Fruit fly (Drosophila melanogaster) whole organism, wandering third instar larva: Measurements from ENCODE around the gene phol.

ENCODE experiments used
- Abd-B ChIP-seq: fragments of >200 bp; optimal IDR thresholded peaks from 2 replicates; lab custom pipeline; 2017; ENCODE audit warnings: missing biosample characterization, missing genetic modification characterization
- CG32264 ChIP-seq: fragments of 200-800 bp; sonication (Bioruptor generic); optimal IDR thresholded peaks from 2 replicates; lab custom pipeline; 2016; ENCODE audit warnings: missing biosample characterization, missing genetic modification characterization
- CG9705 ChIP-seq: fragments of 200-800 bp; sonication (Bioruptor generic); optimal IDR thresholded peaks from 2 replicates; lab custom pipeline; 2018; ENCODE audit warnings: missing biosample characterization, mild to moderate bottlenecking, missing genetic modification characterization
- CrebA ChIP-seq: fragments of 200-800 bp; sonication (Bioruptor generic); optimal IDR thresholded peaks from 2 replicates; lab custom pipeline; 2016; ENCODE audit warnings: missing biosample characterization, mild to moderate bottlenecking, missing genetic modification characterization, borderline replicate concordance
- GATAd ChIP-seq: sonication (Bioruptor generic); optimal IDR thresholded peaks from 2 replicates; lab custom pipeline; 2016; ENCODE audit warnings: missing biosample characterization, missing genetic modification characterization
- HLH106 ChIP-seq: fragments of 200-800 bp; optimal IDR thresholded peaks from 3 replicates; lab custom pipeline; 2019; ENCODE audit warnings: missing biosample characterization, mild to moderate bottlenecking, missing genetic modification characterization, moderate library complexity
- Hnf4 ChIP-seq: fragments of 200-800 bp; sonication (Bioruptor generic); optimal IDR thresholded peaks from 2 replicates; lab custom pipeline; 2016; ENCODE audit warnings: missing biosample characterization, mild to moderate bottlenecking, missing genetic modification characterization
- Hr83 ChIP-seq: fragments of 200-300 bp; sonication (Bioruptor generic); optimal IDR thresholded peaks from 2 replicates; lab custom pipeline; 2016; ENCODE audit warnings: missing biosample characterization, mild to moderate bottlenecking, missing genetic modification characterization, moderate library complexity; ENCODE audit not compliant: poor library complexity, severe bottlenecking
- Jra ChIP-seq: sonication (Bioruptor generic); optimal IDR thresholded peaks from 2 replicates; lab custom pipeline; 2016; ENCODE audit warnings: missing biosample characterization, missing genetic modification characterization
- Mio ChIP-seq: sonication (Bioruptor generic); optimal IDR thresholded peaks from 2 replicates; lab custom pipeline; 2016; ENCODE audit warnings: missing biosample characterization, missing genetic modification characterization
- Myc ChIP-seq: fragments of >200 bp; optimal IDR thresholded peaks from 2 replicates; lab custom pipeline; 2017
- N ChIP-seq: fragments of >200 bp; optimal IDR thresholded peaks from 2 replicates; lab custom pipeline; 2018; ENCODE audit warnings: missing biosample characterization, missing external identifiers, missing genetic modification characterization
- OdsH ChIP-seq: fragments of 200-800 bp; sonication (Bioruptor generic); optimal IDR thresholded peaks from 2 replicates; lab custom pipeline; 2016; ENCODE audit warnings: missing biosample characterization, mild to moderate bottlenecking, missing genetic modification characterization
- Rel ChIP-seq, 2 experiments: fragments of 200-800 bp; sonication (Bioruptor generic) in 1 of 2; optimal IDR thresholded peaks; 2 replicates in 1 of 2; 3 replicates in 1 of 2; lab custom pipeline; 2016 to 2019; ENCODE audit warnings: mild to moderate bottlenecking in 2 of 2, missing biosample characterization in 2 of 2, missing genetic modification characterization in 2 of 2, moderate library complexity in 1 of 2
- Sp1 ChIP-seq: fragments of 200-800 bp; sonication (Bioruptor generic); optimal IDR thresholded peaks from 3 replicates; lab custom pipeline; 2019; ENCODE audit warnings: missing biosample characterization, mild to moderate bottlenecking, missing genetic modification characterization, moderate library complexity
- Vsx2 ChIP-seq: fragments of 200-300, 225-300 bp; sonication (Bioruptor generic); optimal IDR thresholded peaks from 2 replicates; lab custom pipeline; 2018; ENCODE audit warnings: missing biosample characterization, missing genetic modification characterization; ENCODE audit not compliant: partially characterized antibody
- br ChIP-seq: fragments of 200-800 bp; sonication (Bioruptor generic); optimal IDR thresholded peaks from 2 replicates; lab custom pipeline; 2016; ENCODE audit warnings: missing biosample characterization, missing genetic modification characterization
- brk ChIP-seq: fragments of 200-800 bp; sonication (Bioruptor generic); optimal IDR thresholded peaks from 2 replicates; lab custom pipeline; 2016; ENCODE audit warnings: missing biosample characterization, mild to moderate bottlenecking, missing genetic modification characterization
- dl ChIP-seq, 2 experiments: fragments of 175-275, 200-275 bp in 1 of 2; fragments of 200-275 bp in 1 of 2; sonication (Bioruptor generic); optimal IDR thresholded peaks; lab custom pipeline; 2018; ENCODE audit warnings: mild to moderate bottlenecking in 2 of 2, missing biosample characterization in 2 of 2, missing genetic modification characterization in 2 of 2, moderate library complexity in 2 of 2; ENCODE audit not compliant: partially characterized antibody in 2 of 2, insufficient read depth in 1 of 2
- dmrt93B ChIP-seq: fragments of 200-800 bp; sonication (Bioruptor generic); optimal IDR thresholded peaks from 2 replicates; lab custom pipeline; 2018; ENCODE audit warnings: missing biosample characterization, mild to moderate bottlenecking, missing genetic modification characterization
- dsf ChIP-seq: sonication (Bioruptor generic); optimal IDR thresholded peaks from 2 replicates; lab custom pipeline; 2016; ENCODE audit warnings: missing biosample characterization, missing genetic modification characterization, borderline replicate concordance
- foxo ChIP-seq, 2 experiments: fragments of 200-800 bp; sonication (Bioruptor generic); optimal IDR thresholded peaks; 2 replicates in 1 of 2; 3 replicates in 1 of 2; lab custom pipeline; 2016 to 2017; ENCODE audit warnings: missing biosample characterization in 2 of 2, missing genetic modification characterization in 2 of 2
- fru ChIP-seq: fragments of 200-800 bp; sonication (Bioruptor generic); optimal IDR thresholded peaks from 3 replicates; lab custom pipeline; 2016; ENCODE audit warnings: missing biosample characterization, mild to moderate bottlenecking, missing genetic modification characterization
- h ChIP-seq: fragments of 200-800 bp; sonication (Bioruptor generic); optimal IDR thresholded peaks from 3 replicates; lab custom pipeline; 2016; ENCODE audit warnings: missing biosample characterization, mild to moderate bottlenecking, missing genetic modification characterization
- jim ChIP-seq: fragments of 175-275, 200-325 bp; sonication (Bioruptor generic); optimal IDR thresholded peaks from 2 replicates; lab custom pipeline; 2016; ENCODE audit warnings: missing biosample characterization, mild to moderate bottlenecking, missing genetic modification characterization
- lola ChIP-seq: fragments of >200 bp; optimal IDR thresholded peaks from 2 replicates; lab custom pipeline; 2017; ENCODE audit warnings: missing biosample characterization, missing genetic modification characterization
- pan ChIP-seq: fragments of >200 bp; optimal IDR thresholded peaks from 2 replicates; lab custom pipeline; 2017
- psq ChIP-seq: fragments of 200-800 bp; sonication (Bioruptor generic); optimal IDR thresholded peaks from 3 replicates; lab custom pipeline; 2017; ENCODE audit warnings: missing biosample characterization, mild to moderate bottlenecking, missing genetic modification characterization, moderate library complexity
- sv ChIP-seq: fragments of 200-800 bp; sonication (Bioruptor generic); optimal IDR thresholded peaks from 3 replicates; lab custom pipeline; 2016; ENCODE audit warnings: missing biosample characterization, missing genetic modification characterization
- tai ChIP-seq: sonication (Bioruptor generic); optimal IDR thresholded peaks from 2 replicates; lab custom pipeline; 2016; ENCODE audit warnings: missing biosample characterization, missing genetic modification characterization
- usp ChIP-seq: fragments of >200 bp; optimal IDR thresholded peaks from 2 replicates; lab custom pipeline; 2017; ENCODE audit warnings: missing biosample characterization, missing genetic modification characterization
- woc ChIP-seq: sonication (Bioruptor generic); optimal IDR thresholded peaks from 2 replicates; lab custom pipeline; 2016; ENCODE audit warnings: missing biosample characterization, mild to moderate bottlenecking, missing genetic modification characterization

phol gene

dm6 chr3L:9504530-9504929 lies 48.4 kb upstream of the phol start:
- TF ChIP-seq OdsH (no peak), HLH106 (no peak), Jra (GFP tag; lab: Kevin White, UChicago) (no peak), Hnf4 (GFP tag; lab: Kevin White, UChicago) (no peak), CG9705 (GFP tag; lab: Kevin White, UChicago) (no peak), foxo (GFP tag; optimal IDR thresholded peaks at IDR 0.05; lab: Kevin White, UChicago) (no peak), pan (lab: Kevin White, UChicago) (no peak), woc (GFP tag; lab: Kevin White, UChicago) (no peak), h (GFP tag; lab: Kevin White, UChicago) (no peak), lola (GFP tag; lab: Kevin White, UChicago) (no peak), dsf (GFP tag; lab: Kevin White, UChicago) (no peak), br (GFP tag; lab: Kevin White, UChicago) (no peak), Myc (lab: Kevin White, UChicago) (no peak), GATAd (GFP tag; lab: Kevin White, UChicago) (no peak), Sp1 (GFP tag; lab: Kevin White, UChicago) (no peak), CG32264 (GFP tag; lab: Kevin White, UChicago) (no peak)

DNA sequence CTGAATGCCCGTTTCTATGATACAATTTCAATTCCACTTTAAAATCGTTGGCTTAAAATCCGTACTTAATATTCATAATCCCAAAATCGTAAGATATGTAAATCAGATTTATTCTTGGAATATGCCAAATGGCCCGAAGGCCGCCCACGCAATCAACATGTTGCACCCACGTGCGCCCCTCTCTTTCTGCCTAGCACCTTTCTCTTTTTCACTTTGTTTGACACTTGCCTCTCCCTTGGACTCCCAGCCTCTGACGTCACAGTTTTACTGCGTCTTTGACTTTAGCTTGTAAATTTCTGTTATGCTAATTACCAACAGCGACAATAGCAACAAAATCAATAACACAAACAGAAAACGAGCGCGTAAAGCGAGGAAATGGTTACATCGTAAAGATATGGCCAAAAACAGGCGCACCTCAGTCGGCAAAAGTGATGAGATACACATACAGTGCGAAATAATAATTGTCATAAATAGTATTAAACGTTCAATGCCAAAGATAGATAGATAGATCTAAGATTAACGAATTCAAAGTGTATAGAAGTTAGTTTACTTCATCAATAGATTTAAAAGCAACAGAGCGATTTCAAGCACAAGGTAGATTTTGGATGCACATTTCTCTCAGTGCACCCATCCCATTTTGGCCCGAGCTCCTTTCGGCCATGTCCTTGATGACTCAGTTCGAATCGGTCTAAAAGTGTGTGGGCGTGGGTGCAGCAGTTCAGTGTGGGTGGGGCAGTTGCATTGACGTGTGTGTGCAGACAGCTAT lies 47.7 kb upstream of the phol start:
- TF ChIP-seq fru (peak; percentile 18), jim (GFP tag; lab: Kevin White, UChicago) (no peak), foxo (GFP tag; optimal IDR thresholded peaks at IDR 0.05; lab: Kevin White, UChicago) (peak in 1 of 2 experiments; percentile 10), br (GFP tag; lab: Kevin White, UChicago) (no peak), h (GFP tag; lab: Kevin White, UChicago) (peak; percentile 52)

- TF ChIP-seq br (GFP tag; lab: Kevin White, UChicago) (no peak), CG32264 (GFP tag; lab: Kevin White, UChicago) (no peak), CrebA (no peak), lola (GFP tag; lab: Kevin White, UChicago) (no peak), h (GFP tag; lab: Kevin White, UChicago) (no peak), Hnf4 (GFP tag; lab: Kevin White, UChicago) (no peak), dmrt93B (GFP tag; lab: Kevin White, UChicago) (no peak), Mio (no peak), sv (GFP tag; lab: Kevin White, UChicago) (no peak), Hr83 (GFP tag; lab: Kevin White, UChicago) (no peak), dl (GFP tag; optimal IDR thresholded peaks at IDR 0.05; lab: Kevin White, UChicago; ENCODE audit: insufficient read depth in 1 of 2, partially characterized antibody in 2 of 2) (no peak), foxo (GFP tag; optimal IDR thresholded peaks at IDR 0.05; lab: Kevin White, UChicago) (no peak), jim (GFP tag; lab: Kevin White, UChicago) (no peak), OdsH (no peak), pan (lab: Kevin White, UChicago) (no peak), Jra (GFP tag; lab: Kevin White, UChicago) (no peak), tai (GFP tag; lab: Kevin White, UChicago) (no peak), HLH106 (no peak), Myc (lab: Kevin White, UChicago) (no peak), Abd-B (GFP tag; lab: Kevin White, UChicago) (no peak)
Measured at dm6 chr3L:9502856-9503255, 46.8 kb upstream of the phol start.

DNA sequence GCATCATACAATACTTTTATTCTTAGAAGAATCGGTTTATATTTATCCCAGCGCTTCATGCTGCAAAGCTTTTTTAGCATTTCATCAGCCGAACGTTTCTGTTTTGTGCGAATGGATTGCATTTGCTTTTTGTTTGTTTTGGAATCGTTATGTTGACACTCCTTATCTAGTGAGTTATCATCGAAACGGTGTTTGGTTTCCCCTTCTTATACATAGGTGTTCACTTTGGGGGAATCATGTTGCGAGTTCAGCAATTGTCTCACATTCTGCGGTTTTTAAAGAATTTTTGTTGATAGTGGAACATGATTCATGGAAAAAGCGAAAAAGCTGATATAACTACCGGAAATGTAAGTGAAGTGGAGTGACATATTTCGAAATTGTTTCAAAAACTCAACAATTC lies 46.2 kb upstream of the phol start:
- TF ChIP-seq Rel (GFP tag; optimal IDR thresholded peaks at IDR 0.05; lab: Kevin White, UChicago) (no peak), Rel (tag; optimal IDR thresholded peaks at IDR 0.05; lab: Kevin White, UChicago) (no peak), h (GFP tag; lab: Kevin White, UChicago) (no peak), GATAd (GFP tag; lab: Kevin White, UChicago) (no peak), brk (GFP tag; lab: Kevin White, UChicago) (no peak), sv (GFP tag; lab: Kevin White, UChicago) (no peak), Sp1 (GFP tag; lab: Kevin White, UChicago) (no peak), usp (GFP tag; lab: Kevin White, UChicago) (no peak), Vsx2 (no peak), HLH106 (no peak), N (no peak), OdsH (no peak), CG9705 (GFP tag; lab: Kevin White, UChicago) (no peak), tai (GFP tag; lab: Kevin White, UChicago) (no peak), foxo (GFP tag; optimal IDR thresholded peaks at IDR 0.05; lab: Kevin White, UChicago) (no peak), psq (GFP tag; lab: Kevin White, UChicago) (no peak)
